Worm (Caenorhabditis elegans): ENCODE results near the gene spe-10.

spe-10 gene

ce11 chrV:10421802-10422201 is 37.8 kb downstream of the spe-10 start, which contains the start of gene col-13:
Gene col-13, minus strand, starts transcription at chrV:10421902.
- TF ChIP-seq nhr-237 (tag; optimal IDR thresholded peaks at IDR 0.05), result no peak
- no peak for TF ChIP-seq nhr-77 (tag; optimal IDR thresholded peaks at IDR 0.05)
- TF ChIP-seq R02D3.7 (tag; optimal IDR thresholded peaks at IDR 0.05), result no peak
- no peak for TF ChIP-seq F13H6.1 (tag; optimal IDR thresholded peaks at IDR 0.05)
- no peak for TF ChIP-seq gmeb-1 (tag; optimal IDR thresholded peaks at IDR 0.05)
- TF ChIP-seq elt-3 (tag; optimal IDR thresholded peaks at IDR 0.05), result no peak
- TF ChIP-seq egl-27 (tag; optimal IDR thresholded peaks at IDR 0.05), result no peak
- no peak for TF ChIP-seq ztf-1 (GFP tag; conservative IDR thresholded peaks at IDR 0.05)
- no peak for TF ChIP-seq ztf-4 (tag; optimal IDR thresholded peaks at IDR 0.05)
- TF ChIP-seq ZK546.5 (tag; optimal IDR thresholded peaks at IDR 0.05), result no peak
- TF ChIP-seq mbf-1 (tag; optimal IDR thresholded peaks at IDR 0.05), result no peak
- TF ChIP-seq nhr-12 (tag; optimal IDR thresholded peaks at IDR 0.05), result no peak

ce11 chrV:10423511-10423910 is 39.5 kb downstream of the spe-10 start:
- no peak for TF ChIP-seq nhr-21 (tag; optimal IDR thresholded peaks at IDR 0.05)
- no peak for TF ChIP-seq dmd-4 (tag; optimal IDR thresholded peaks at IDR 0.05)
- peak; percentile 25 for TF ChIP-seq blmp-1 (tag; optimal IDR thresholded peaks at IDR 0.05; ENCODE audit: insufficient read depth)
- TF ChIP-seq sma-3 (GFP tag; optimal IDR thresholded peaks at IDR 0.05), result peak; percentile 16
- TF ChIP-seq unc-39 (tag; optimal IDR thresholded peaks at IDR 0.05), result no peak
- TF ChIP-seq nhr-25 (tag; optimal IDR thresholded peaks at IDR 0.05), result peak; percentile 76

DNA sequence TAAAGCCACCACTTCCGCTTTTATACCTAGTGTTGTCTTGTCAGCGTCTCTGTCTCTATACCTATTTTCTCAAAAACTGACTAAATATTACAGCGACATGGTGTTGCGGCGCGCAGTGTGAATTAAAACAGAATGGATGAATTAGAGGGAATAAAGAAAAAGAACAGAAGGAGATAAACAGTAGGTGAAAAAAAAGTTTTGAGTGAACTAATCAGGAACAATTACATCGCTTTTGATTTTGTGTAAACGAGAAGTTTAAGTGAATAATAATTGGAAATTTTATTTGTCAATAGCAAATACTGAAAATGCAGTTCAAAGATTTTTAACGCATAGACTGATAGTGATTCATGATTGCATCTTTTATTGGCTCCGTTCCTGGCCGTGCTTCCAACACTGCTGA is 41.0 kb downstream of the spe-10 start, which contains the start of gene col-12:
Gene col-12 (minus strand): TSS at position 101 of the 400 bp plus-strand sequence.
- no peak for TF ChIP-seq ceh-82 (tag; optimal IDR thresholded peaks at IDR 0.05)
- TF ChIP-seq nhr-21 (tag; optimal IDR thresholded peaks at IDR 0.05), result no peak
- TF ChIP-seq mdl-1 (tag; optimal IDR thresholded peaks at IDR 0.05), result no peak
- TF ChIP-seq Y55F3AM.14 (GFP tag; optimal IDR thresholded peaks at IDR 0.05), result no peak
- no peak for TF ChIP-seq unc-55 (GFP tag; optimal IDR thresholded peaks at IDR 0.05)
- TF ChIP-seq gmeb-1 (tag; optimal IDR thresholded peaks at IDR 0.05), result no peak
- no peak for TF ChIP-seq lin-13 (GFP tag; optimal IDR thresholded peaks at IDR 0.05)
- TF ChIP-seq sma-9 (GFP tag; optimal IDR thresholded peaks at IDR 0.05), result no peak
- no peak for TF ChIP-seq sma-9 (tag; optimal IDR thresholded peaks at IDR 0.05)
- TF ChIP-seq F13H6.1 (tag; optimal IDR thresholded peaks at IDR 0.05), result no peak
- no peak for TF ChIP-seq fos-1 (tag; optimal IDR thresholded peaks at IDR 0.05)
- no peak for TF ChIP-seq nhr-23 (tag; optimal IDR thresholded peaks at IDR 0.05)
- no peak for TF ChIP-seq unc-62 (GFP tag; optimal IDR thresholded peaks at IDR 0.05)

ce11 chrV:10426253-10426652 is 42.2 kb downstream of the spe-10 start, which contains the start of gene apc-10:
Gene apc-10, minus strand, starts transcription at chrV:10426353.
- TF ChIP-seq sma-9 (GFP tag; optimal IDR thresholded peaks at IDR 0.05), result no peak
- no peak for TF ChIP-seq sma-9 (tag; optimal IDR thresholded peaks at IDR 0.05)

DNA sequence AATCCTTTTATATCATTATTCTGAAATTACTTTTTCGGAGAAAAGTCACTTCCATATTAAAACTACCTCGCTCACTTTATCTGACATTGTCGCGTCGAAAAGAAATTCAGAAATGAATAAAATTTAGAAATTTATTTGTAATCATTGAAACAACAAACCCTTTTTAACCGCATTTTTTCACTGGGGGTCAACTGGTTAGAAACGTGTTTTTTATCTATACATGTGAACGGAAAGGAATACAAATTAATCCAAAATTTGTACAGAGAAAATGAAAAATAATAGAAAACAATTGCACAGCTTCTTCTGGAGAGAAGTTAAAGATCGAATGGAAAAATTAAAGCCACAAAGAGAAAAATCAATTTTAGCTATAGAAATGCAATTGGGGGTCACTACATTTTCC is 44.6 kb downstream of the spe-10 start, which contains the start of gene tag-314:
Gene tag-314 (minus strand): TSS at position 101 of the 400 bp plus-strand sequence.
- no peak for TF ChIP-seq mab-5 (tag; optimal IDR thresholded peaks at IDR 0.05)
- no peak for TF ChIP-seq nhr-21 (tag; optimal IDR thresholded peaks at IDR 0.05)
- no peak for TF ChIP-seq nhr-25 (tag; optimal IDR thresholded peaks at IDR 0.05)
- TF ChIP-seq ztf-4 (tag; optimal IDR thresholded peaks at IDR 0.05), result no peak
- TF ChIP-seq snpc-4 (tag; optimal IDR thresholded peaks at IDR 0.05), result no peak
- TF ChIP-seq ama-1 (optimal IDR thresholded peaks at IDR 0.05), result no peak
- no peak for TF ChIP-seq alr-1 (tag; optimal IDR thresholded peaks at IDR 0.05)
- no peak for TF ChIP-seq lin-11 (tag; optimal IDR thresholded peaks at IDR 0.05)
- no peak for TF ChIP-seq nhr-77 (tag; optimal IDR thresholded peaks at IDR 0.05)
- no peak for TF ChIP-seq lsy-2 (tag; optimal IDR thresholded peaks at IDR 0.05)
- TF ChIP-seq sem-4 (tag; optimal IDR thresholded peaks at IDR 0.05), result no peak
- no peak for TF ChIP-seq ztf-11 (tag; optimal IDR thresholded peaks at IDR 0.05)
- no peak for TF ChIP-seq nhr-23 (tag; optimal IDR thresholded peaks at IDR 0.05)
- no peak for TF ChIP-seq ztf-1 (GFP tag; conservative IDR thresholded peaks at IDR 0.05)
- TF ChIP-seq nhr-6 (tag; optimal IDR thresholded peaks at IDR 0.05), result no peak
- no peak for TF ChIP-seq unc-39 (tag; optimal IDR thresholded peaks at IDR 0.05)
- TF ChIP-seq ceh-16 (tag; optimal IDR thresholded peaks at IDR 0.05), result no peak
- TF ChIP-seq C34F6.9 (tag; optimal IDR thresholded peaks at IDR 0.05), result no peak
- no peak for TF ChIP-seq sma-9 (GFP tag; optimal IDR thresholded peaks at IDR 0.05)
- TF ChIP-seq sma-9 (tag; optimal IDR thresholded peaks at IDR 0.05), result no peak

All from whole organism, L2 larva.